Fruit fly (Drosophila melanogaster) whole organism, embryonic: ENCODE measurements around the gene piwi.
A peak's percentile ranks its signal among the peaks of the same experiment; 100 is the strongest.

Experiments
- B-H1 ChIP-seq: fragments of 200-800 bp; sonication (Bioruptor generic); IDR thresholded peaks from 3 replicates; pipeline ENCODE4 v1.3.6; 2022; ENCODE audit warnings: missing biosample characterization, missing genetic modification characterization
- BtbVII ChIP-seq: fragments of 200-800 bp; sonication (Bioruptor generic); optimal IDR thresholded peaks from 3 replicates; lab custom pipeline; 2017; ENCODE audit warnings: missing biosample characterization, mild to moderate bottlenecking, missing genetic modification characterization
- C15 ChIP-seq: fragments of 200-800 bp; sonication (Bioruptor generic); IDR thresholded peaks from 3 replicates; pipeline ENCODE4 v1.3.6; 2022; ENCODE audit warnings: missing biosample characterization, missing genetic modification characterization
- CG10209 ChIP-seq: fragments of 200-800 bp; sonication (Bioruptor generic); optimal IDR thresholded peaks from 3 replicates; lab custom pipeline; 2017; ENCODE audit warnings: missing biosample characterization, mild to moderate bottlenecking, missing genetic modification characterization, missing genetic modification reagents
- CG10366 ChIP-seq: fragments of 200-800 bp; sonication (Bioruptor generic); IDR thresholded peaks from 2 replicates; pipeline ENCODE4 v1.3.6; 2022; ENCODE audit warnings: missing biosample characterization, missing genetic modification characterization
- CG10543 ChIP-seq: fragments of 200-800 bp; sonication (Bioruptor generic); optimal IDR thresholded peaks from 3 replicates; lab custom pipeline; 2017; ENCODE audit warnings: missing biosample characterization, mild to moderate bottlenecking, missing genetic modification characterization, moderate library complexity
- CG11093 ChIP-seq: fragments of 200-800 bp; sonication (Bioruptor generic); IDR thresholded peaks from 3 replicates; pipeline ENCODE4 v1.3.6; 2022; ENCODE audit warnings: missing biosample characterization, missing genetic modification characterization
- CG11247 ChIP-seq: fragments of 200-800 bp; sonication (Bioruptor generic); IDR thresholded peaks from 2 replicates; pipeline ENCODE4 v1.3.6; 2022; ENCODE audit warnings: missing biosample characterization, missing genetic modification characterization
- CG14667 ChIP-seq: fragments of 200-800 bp; sonication (Bioruptor generic); IDR thresholded peaks from 2 replicates; pipeline ENCODE4 v1.3.6; 2022; ENCODE audit warnings: missing biosample characterization, missing genetic modification characterization
- CG1603 ChIP-seq: fragments of 200-800 bp; sonication (Bioruptor generic); optimal IDR thresholded peaks from 2 replicates; lab custom pipeline; 2019; ENCODE audit warnings: missing biosample characterization, mild to moderate bottlenecking, missing genetic modification characterization, moderate library complexity
- CG17385 ChIP-seq: fragments of 200-800 bp; sonication (Bioruptor generic); optimal IDR thresholded peaks from 3 replicates; lab custom pipeline; 2018; ENCODE audit warnings: missing biosample characterization, mild to moderate bottlenecking, missing genetic modification characterization
- CG17612 ChIP-seq: fragments of 200-800 bp; sonication (Bioruptor generic); IDR thresholded peaks from 2 replicates; pipeline ENCODE4 v1.3.6; 2022; ENCODE audit warnings: missing biosample characterization, missing genetic modification characterization
- CG18764 ChIP-seq: fragments of 200-800 bp; sonication (Bioruptor generic); optimal IDR thresholded peaks from 3 replicates; lab custom pipeline; 2016; ENCODE audit warnings: missing biosample characterization, missing genetic modification characterization
- CG2199 ChIP-seq: fragments of 200-800 bp; sonication (Bioruptor generic); IDR thresholded peaks from 3 replicates; pipeline ENCODE4 v1.3.6; 2022; ENCODE audit warnings: missing biosample characterization, missing genetic modification characterization
- CG31365 ChIP-seq: fragments of 200-800 bp; sonication (Bioruptor generic); optimal IDR thresholded peaks from 2 replicates; lab custom pipeline; 2018; ENCODE audit warnings: missing biosample characterization, mild to moderate bottlenecking, missing genetic modification characterization
- CG34422 ChIP-seq: fragments of 200-800 bp; sonication (Bioruptor generic); IDR thresholded peaks from 3 replicates; pipeline ENCODE4 v1.3.6; 2022; ENCODE audit warnings: missing biosample characterization, missing genetic modification characterization
- CG4360 ChIP-seq: fragments of 200-800 bp; sonication (Bioruptor generic); IDR thresholded peaks from 2 replicates; pipeline ENCODE4 v1.3.6; 2022; ENCODE audit warnings: missing biosample characterization, missing genetic modification characterization
- CG4424 ChIP-seq: fragments of 200-800 bp; sonication (Bioruptor generic); optimal IDR thresholded peaks from 3 replicates; lab custom pipeline; 2016; ENCODE audit warnings: missing biosample characterization, missing genetic modification characterization
- CG4854 ChIP-seq: fragments of 200-800 bp; sonication (Bioruptor generic); optimal IDR thresholded peaks from 2 replicates; lab custom pipeline; 2016; ENCODE audit warnings: missing biosample characterization, missing genetic modification characterization, inconsistent platforms
- CG6175 ChIP-seq: fragments of 200-800 bp; sonication (Bioruptor generic); IDR thresholded peaks from 3 replicates; pipeline ENCODE4 v1.3.6; 2022; ENCODE audit warnings: missing biosample characterization, missing genetic modification characterization
- CG8089 ChIP-seq: fragments of 200-800 bp; sonication (Bioruptor generic); optimal IDR thresholded peaks from 3 replicates; lab custom pipeline; 2016; ENCODE audit warnings: missing biosample characterization, missing genetic modification characterization
- Dfd ChIP-seq, 2 experiments: fragments of >200 bp; optimal IDR thresholded peaks; 2 replicates each; lab custom pipeline; 2017; ENCODE audit warnings: missing biosample characterization in 2 of 2, missing genetic modification characterization in 2 of 2
- Dip2 ChIP-seq: fragments of 200-800 bp; sonication (Bioruptor generic); IDR thresholded peaks from 2 replicates; pipeline ENCODE4 v1.3.6; 2022; ENCODE audit warnings: missing biosample characterization, missing genetic modification characterization
- Eip74EF ChIP-seq, 2 experiments: fragments of 200-800 bp in 1 of 2; fragments of >200 bp in 1 of 2; sonication (Bioruptor generic) in 1 of 2; optimal IDR thresholded peaks; 2 replicates each; lab custom pipeline; 2017 to 2019; ENCODE audit warnings: missing biosample characterization in 2 of 2, missing genetic modification characterization in 2 of 2, mild to moderate bottlenecking in 1 of 2, moderate library complexity in 1 of 2
- Fer2 ChIP-seq: fragments of 200-800 bp; sonication (Bioruptor generic); optimal IDR thresholded peaks from 2 replicates; lab custom pipeline; 2018; ENCODE audit warnings: missing biosample characterization, mild to moderate bottlenecking, missing genetic modification characterization, moderate library complexity
- HLH4C ChIP-seq: fragments of 200-800 bp; sonication (Bioruptor generic); IDR thresholded peaks from 3 replicates; pipeline ENCODE4 v1.3.6; 2022; ENCODE audit warnings: missing biosample characterization, missing genetic modification characterization; ENCODE audit not compliant: partially characterized antibody
- HLHmδ ChIP-seq: fragments of 200-800 bp; sonication (Bioruptor generic); optimal IDR thresholded peaks from 2 replicates; lab custom pipeline; 2018; ENCODE audit warnings: missing biosample characterization, mild to moderate bottlenecking, missing genetic modification characterization, moderate library complexity
- Lpt ChIP-seq: fragments of >200 bp; optimal IDR thresholded peaks from 2 replicates; lab custom pipeline; 2018; ENCODE audit warnings: missing biosample characterization, missing genetic modification characterization
- Mrtf ChIP-seq: fragments of 200-800 bp; sonication (Bioruptor generic); IDR thresholded peaks from 3 replicates; pipeline ENCODE4 v1.3.6; 2022; ENCODE audit warnings: missing biosample characterization, missing genetic modification characterization
- Myb ChIP-seq: fragments of 200-800 bp; sonication (Bioruptor generic); optimal IDR thresholded peaks from 2 replicates; lab custom pipeline; 2016; ENCODE audit warnings: missing biosample characterization, missing genetic modification characterization
- NC2β ChIP-seq: fragments of 200-800 bp; sonication (Bioruptor generic); optimal IDR thresholded peaks from 2 replicates; lab custom pipeline; 2016; ENCODE audit warnings: missing biosample characterization, missing genetic modification characterization
- Optix ChIP-seq: fragments of 200-800 bp; sonication (Bioruptor generic); IDR thresholded peaks from 3 replicates; pipeline ENCODE4 v1.3.6; 2022; ENCODE audit warnings: missing biosample characterization, missing genetic modification characterization
- Scr ChIP-seq: fragments of 200-800 bp; sonication (Bioruptor generic); IDR thresholded peaks from 2 replicates; pipeline ENCODE4 v1.3.6; 2022; ENCODE audit warnings: missing biosample characterization, missing genetic modification characterization; ENCODE audit not compliant: partially characterized antibody
- Tbp ChIP-seq: fragments of >200 bp; optimal IDR thresholded peaks from 2 replicates; lab custom pipeline; 2018; ENCODE audit warnings: missing biosample characterization, missing genetic modification characterization
- bigmax ChIP-seq: fragments of 200-800 bp; sonication (Bioruptor generic); optimal IDR thresholded peaks from 2 replicates; lab custom pipeline; 2018; ENCODE audit warnings: missing biosample characterization, mild to moderate bottlenecking, missing genetic modification characterization
- bsh ChIP-seq, 2 experiments: fragments of 200-800 bp; sonication (Bioruptor generic); optimal IDR thresholded peaks; 2 replicates each; lab custom pipeline; 2017 to 2018; ENCODE audit warnings: mild to moderate bottlenecking in 2 of 2, missing biosample characterization in 2 of 2, missing genetic modification characterization in 2 of 2, moderate library complexity in 1 of 2
- dan ChIP-seq: fragments of 200-800 bp; sonication (Bioruptor generic); IDR thresholded peaks from 2 replicates; pipeline ENCODE4 v1.3.6; 2022; ENCODE audit warnings: missing biosample characterization, missing genetic modification characterization
- dpn ChIP-seq, 2 experiments: fragments of 200-800 bp; sonication (Bioruptor generic); optimal IDR thresholded peaks; 3 replicates each; lab custom pipeline; 2016; ENCODE audit warnings: missing biosample characterization in 2 of 2, missing genetic modification characterization in 2 of 2
- eyg ChIP-seq: fragments of 200-800 bp; sonication (Bioruptor generic); optimal IDR thresholded peaks from 3 replicates; lab custom pipeline; 2016; ENCODE audit warnings: missing biosample characterization, missing genetic modification characterization
- gem ChIP-seq: fragments of 200-800 bp; sonication (Bioruptor generic); optimal IDR thresholded peaks from 2 replicates; lab custom pipeline; 2019; ENCODE audit warnings: missing biosample characterization, mild to moderate bottlenecking, missing genetic modification characterization, moderate library complexity
- hth ChIP-seq: fragments of >200 bp; optimal IDR thresholded peaks from 2 replicates; lab custom pipeline; 2017; ENCODE audit warnings: inconsistent platforms
- odd ChIP-seq: fragments of 200-800 bp; sonication (Bioruptor generic); optimal IDR thresholded peaks from 2 replicates; lab custom pipeline; 2017; ENCODE audit warnings: missing biosample characterization, mild to moderate bottlenecking, missing genetic modification characterization
- ro ChIP-seq: fragments of 200-800 bp; sonication (Bioruptor generic); IDR thresholded peaks from 2 replicates; pipeline ENCODE4 v1.3.6; 2022; ENCODE audit warnings: missing biosample characterization, missing genetic modification characterization
- seq ChIP-seq: fragments of 200-800 bp; sonication (Bioruptor generic); IDR thresholded peaks from 2 replicates; pipeline ENCODE4 v1.3.6; 2022; ENCODE audit warnings: missing biosample characterization, missing genetic modification characterization
- sisA ChIP-seq: fragments of 200-800 bp; sonication (Bioruptor generic); IDR thresholded peaks from 2 replicates; pipeline ENCODE4 v1.3.6; 2022; ENCODE audit warnings: missing biosample characterization, missing genetic modification characterization
- sug ChIP-seq: fragments of 200-800 bp; optimal IDR thresholded peaks from 2 replicates; lab custom pipeline; 2019; ENCODE audit warnings: missing biosample characterization, mild to moderate bottlenecking, missing genetic modification characterization, moderate library complexity
- trem ChIP-seq: fragments of 200-800 bp; optimal IDR thresholded peaks from 3 replicates; lab custom pipeline; 2019; ENCODE audit warnings: missing biosample characterization, mild to moderate bottlenecking, missing genetic modification characterization, moderate library complexity
- wdn ChIP-seq: fragments of 200-800 bp; sonication (Bioruptor generic); IDR thresholded peaks from 2 replicates; pipeline ENCODE4 v1.3.6; 2022; ENCODE audit warnings: missing biosample characterization, missing genetic modification characterization
- wor ChIP-seq: fragments of 200-800 bp; sonication (Bioruptor generic); IDR thresholded peaks from 2 replicates; pipeline ENCODE4 v1.3.6; 2022; ENCODE audit warnings: missing biosample characterization, missing genetic modification characterization
- z ChIP-seq: fragments of 200-800 bp; sonication (Bioruptor generic); IDR thresholded peaks from 3 replicates; pipeline ENCODE4 v1.3.6; 2022; ENCODE audit warnings: missing biosample characterization, missing genetic modification characterization
- zfh1 ChIP-seq: fragments of 200-800 bp; sonication (Bioruptor generic); IDR thresholded peaks from 3 replicates; pipeline ENCODE4 v1.3.6; 2022; ENCODE audit warnings: missing biosample characterization, missing genetic modification characterization

Gene piwi

DNA sequence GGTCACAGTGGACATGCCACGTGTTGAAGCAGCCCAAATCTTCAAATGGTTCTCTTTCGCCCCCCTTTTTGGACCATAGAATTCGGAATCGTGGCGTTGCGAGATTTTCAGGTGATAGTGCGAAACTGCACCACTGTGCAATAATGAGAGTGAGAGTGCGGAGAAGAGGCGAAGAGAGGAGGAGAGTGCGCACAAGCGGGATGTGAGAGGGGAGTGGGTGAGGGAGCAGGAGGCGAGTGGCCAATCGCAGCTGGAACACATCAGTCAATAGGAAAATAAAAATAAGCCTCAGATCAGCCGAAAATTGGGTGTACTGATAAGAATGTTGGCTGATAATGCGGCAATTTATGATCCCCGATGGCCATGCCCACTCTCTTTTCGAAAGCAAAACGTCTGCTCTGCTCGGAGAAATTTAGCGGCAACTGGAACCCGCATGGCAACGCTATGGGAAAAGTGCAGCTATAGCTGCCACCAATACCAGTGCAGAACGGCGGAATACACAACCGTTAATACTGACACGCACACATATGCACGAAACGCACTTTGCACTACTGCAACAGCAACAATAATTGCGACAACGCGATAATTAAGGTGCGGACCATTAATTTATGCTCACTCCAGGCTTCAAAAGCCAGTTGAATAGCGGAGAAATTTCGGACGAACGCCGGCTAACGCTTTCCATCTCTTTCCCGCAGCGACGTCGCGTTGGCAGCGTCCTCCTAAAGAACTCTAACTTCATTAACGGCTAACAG is 19.8 kb downstream of the piwi start (continued):
- TF ChIP-seq zfh1 (GFP tag; lab: Robert Waterston, UW): no peak
- TF ChIP-seq CG6175 (GFP tag; lab: Robert Waterston, UW): 0 out of 3 replicates have a peak, but pooled peaks have one; percentile 21
- TF ChIP-seq CG11093: no peak
- no peak for TF ChIP-seq Lpt (GFP tag; lab: Kevin White, UChicago)
- no peak for TF ChIP-seq Dip2 (GFP tag; lab: Robert Waterston, UW)
- TF ChIP-seq trem (tag; lab: Kevin White, UChicago): peak; percentile 90
- no peak; the same call in 1 of the 2 replicates for TF ChIP-seq Scr (GFP tag; lab: Robert Waterston, UW)
- no peak for TF ChIP-seq Dfd (GFP tag; optimal IDR thresholded peaks at IDR 0.05; lab: Kevin White, UChicago)
- TF ChIP-seq CG31365 (tag; lab: Kevin White, UChicago): no peak
- no peak for TF ChIP-seq Fer2 (tag; lab: Kevin White, UChicago)
- no peak for TF ChIP-seq C15 (GFP tag; lab: Robert Waterston, UW)
- no peak for TF ChIP-seq bigmax
- no peak for TF ChIP-seq CG4854 (GFP tag; lab: Kevin White, UChicago)
- no peak for TF ChIP-seq CG10209 (GFP tag; lab: Kevin White, UChicago)
- TF ChIP-seq wdn (GFP tag; lab: Robert Waterston, UW): no peak
- TF ChIP-seq CG14667: no peak
- peak; percentile 15 for TF ChIP-seq CG1603 (tag; lab: Kevin White, UChicago)
- TF ChIP-seq hth (lab: Kevin White, UChicago): no peak
- peak; percentile 8 for TF ChIP-seq CG17385 (GFP tag; lab: Kevin White, UChicago)
- no peak for TF ChIP-seq Myb (GFP tag; lab: Kevin White, UChicago)
- TF ChIP-seq Optix (GFP tag; lab: Robert Waterston, UW): no peak; the same call in 2 of the 3 replicates
- no peak for TF ChIP-seq BtbVII (GFP tag; lab: Kevin White, UChicago)
- TF ChIP-seq CG4360 (GFP tag; lab: Robert Waterston, UW): no peak
- TF ChIP-seq bsh (GFP tag; optimal IDR thresholded peaks at IDR 0.05; lab: Kevin White, UChicago): peak; percentile 23 to 66
- TF ChIP-seq sisA: no peak
- TF ChIP-seq CG17612 (GFP tag; lab: Robert Waterston, UW): no peak
- no peak for TF ChIP-seq CG2199 (GFP tag; lab: Robert Waterston, UW)
- TF ChIP-seq HLHmδ (GFP tag; lab: Kevin White, UChicago): peak; percentile 73
- TF ChIP-seq dpn (GFP tag; optimal IDR thresholded peaks at IDR 0.05; lab: Kevin White, UChicago): no peak
- no peak for TF ChIP-seq Eip74EF (GFP tag; optimal IDR thresholded peaks at IDR 0.05; lab: Kevin White, UChicago)
- TF ChIP-seq odd (GFP tag; lab: Kevin White, UChicago): no peak
- TF ChIP-seq CG11247: no peak
- TF ChIP-seq CG18764 (GFP tag; lab: Kevin White, UChicago): no peak
- no peak for TF ChIP-seq NC2β (GFP tag; lab: Kevin White, UChicago)
- TF ChIP-seq CG34422 (GFP tag; lab: Robert Waterston, UW): peak; percentile 72; the same call in 2 of the 3 replicates
- TF ChIP-seq sug (tag; lab: Kevin White, UChicago): peak; percentile 15
- no peak for TF ChIP-seq CG4424 (GFP tag; lab: Kevin White, UChicago)
- TF ChIP-seq seq: no peak
- TF ChIP-seq dan (GFP tag; lab: Robert Waterston, UW): no peak
- TF ChIP-seq HLH4C: 0 out of 3 replicates have a peak, but pooled peaks have one; percentile 37
- no peak for TF ChIP-seq CG10366 (GFP tag; lab: Robert Waterston, UW)
- no peak for TF ChIP-seq gem (tag; lab: Kevin White, UChicago)
- no peak for TF ChIP-seq CG8089 (GFP tag; lab: Kevin White, UChicago)
- TF ChIP-seq eyg (GFP tag; lab: Kevin White, UChicago): peak; percentile 4
- no peak for TF ChIP-seq B-H1 (GFP tag; lab: Robert Waterston, UW)
- TF ChIP-seq Tbp: no peak
- TF ChIP-seq Mrtf (GFP tag; lab: Robert Waterston, UW): no peak
- TF ChIP-seq CG10543 (GFP tag; lab: Kevin White, UChicago): peak; percentile 47
- 0 out of 3 replicates have a peak, but pooled peaks have one; percentile 34 for TF ChIP-seq z (GFP tag; lab: Robert Waterston, UW)
- no peak for TF ChIP-seq wor (GFP tag; lab: Robert Waterston, UW)
- TF ChIP-seq ro (GFP tag; lab: Robert Waterston, UW): no peak
